Worm (Caenorhabditis elegans) whole organism, L2 larva: ENCODE measurements around the gene K07E8.6.

Source experiments
- C34F6.9 ChIP-seq: fragments of 150-350 bp; optimal IDR thresholded peaks from 2 replicates; lab custom pipeline; 2014; ENCODE audit warnings: missing biosample characterization, missing genetic modification characterization
- F13H6.1 ChIP-seq: sonication (generic microtip); optimal IDR thresholded peaks from 2 replicates; lab custom pipeline; 2016; ENCODE audit warnings: missing genetic modification characterization, missing compliant biosample characterization
- R02D3.7 ChIP-seq: fragments of 150-350 bp; optimal IDR thresholded peaks from 2 replicates; lab custom pipeline; 2014; ENCODE audit warnings: missing biosample characterization, missing genetic modification characterization
- Y55F3AM.14 ChIP-seq: fragments of 200-800 bp; sonication (Bioruptor generic); optimal IDR thresholded peaks from 2 replicates; lab custom pipeline; 2018; ENCODE audit warnings: mild to moderate bottlenecking, missing genetic modification characterization, missing compliant biosample characterization
- alr-1 ChIP-seq: fragments of 150-350 bp; optimal IDR thresholded peaks from 2 replicates; lab custom pipeline; 2014; ENCODE audit warnings: missing biosample characterization, missing genetic modification characterization
- ama-1 ChIP-seq: fragments of 150-350 bp; optimal IDR thresholded peaks from 2 replicates; lab custom pipeline; 2018; ENCODE audit warnings: inconsistent platforms
- blmp-1 ChIP-seq: sonication (generic microtip); optimal IDR thresholded peaks from 2 replicates; lab custom pipeline; 2017; ENCODE audit warnings: missing genetic modification characterization, mild to moderate bottlenecking, missing compliant biosample characterization, antibody characterized with exemption, moderate library complexity; ENCODE audit not compliant: insufficient read depth
- ceh-82 ChIP-seq: fragments of 150-350 bp; optimal IDR thresholded peaks from 2 replicates; lab custom pipeline; 2014; ENCODE audit warnings: missing biosample characterization, missing genetic modification characterization
- crh-2 ChIP-seq: sonication (generic microtip); optimal IDR thresholded peaks from 2 replicates; lab custom pipeline; 2017; ENCODE audit warnings: missing biosample characterization, missing genetic modification characterization
- dmd-4 ChIP-seq: sonication (generic microtip); optimal IDR thresholded peaks from 2 replicates; lab custom pipeline; 2017; ENCODE audit warnings: missing biosample characterization, missing genetic modification characterization
- egl-27 ChIP-seq: sonication (generic microtip); optimal IDR thresholded peaks from 3 replicates; lab custom pipeline; 2017; ENCODE audit warnings: missing biosample characterization, missing genetic modification reagents, missing genetic modification characterization
- elt-3 ChIP-seq: sonication (generic microtip); optimal IDR thresholded peaks from 2 replicates; lab custom pipeline; 2017; ENCODE audit warnings: missing biosample characterization, missing genetic modification characterization
- fos-1 ChIP-seq: fragments of 150-350 bp; optimal IDR thresholded peaks from 2 replicates; lab custom pipeline; 2014; ENCODE audit warnings: missing biosample characterization, missing genetic modification characterization
- gmeb-1 ChIP-seq: fragments of 150-350 bp; optimal IDR thresholded peaks from 2 replicates; lab custom pipeline; 2014; ENCODE audit warnings: missing biosample characterization, missing genetic modification characterization
- lin-11 ChIP-seq: fragments of 150-350 bp; sonication (generic microtip); optimal IDR thresholded peaks from 2 replicates; lab custom pipeline; 2014; ENCODE audit warnings: missing biosample characterization, missing genetic modification characterization, inconsistent platforms, mixed read lengths
- lin-39 ChIP-seq: fragments of 150-350 bp; optimal IDR thresholded peaks from 2 replicates; lab custom pipeline; 2014; ENCODE audit warnings: missing biosample characterization, missing genetic modification reagents, missing genetic modification characterization
- lsy-2 ChIP-seq, 2 experiments: fragments of 150-350 bp in 1 of 2; sonication (generic microtip) in 1 of 2; optimal IDR thresholded peaks; 2 replicates each; lab custom pipeline; 2014 to 2017; ENCODE audit warnings: missing biosample characterization in 2 of 2, missing genetic modification characterization in 2 of 2
- mdl-1 ChIP-seq, 2 experiments: fragments of 150-350 bp in 1 of 2; sonication (generic microtip) in 1 of 2; optimal IDR thresholded peaks; 2 replicates each; lab custom pipeline; 2017; ENCODE audit warnings: missing biosample characterization in 2 of 2, missing genetic modification characterization in 2 of 2
- nhr-10 ChIP-seq: sonication (generic microtip); optimal IDR thresholded peaks from 2 replicates; lab custom pipeline; 2017; ENCODE audit warnings: missing biosample characterization, missing genetic modification characterization
- nhr-11 ChIP-seq: fragments of 150-350 bp; optimal IDR thresholded peaks from 2 replicates; lab custom pipeline; 2014; ENCODE audit warnings: missing biosample characterization, missing genetic modification characterization
- nhr-129 ChIP-seq: fragments of 150-350 bp; optimal IDR thresholded peaks from 2 replicates; lab custom pipeline; 2014; ENCODE audit warnings: missing biosample characterization, missing genetic modification characterization
- nhr-21 ChIP-seq: fragments of 150-350 bp; optimal IDR thresholded peaks from 2 replicates; lab custom pipeline; 2014; ENCODE audit warnings: missing biosample characterization, missing genetic modification characterization
- nhr-25 ChIP-seq: fragments of 150-350 bp; sonication (generic microtip); optimal IDR thresholded peaks from 3 replicates; lab custom pipeline; 2014; ENCODE audit warnings: missing biosample characterization, missing genetic modification characterization
- nhr-77 ChIP-seq: fragments of 150-350 bp; optimal IDR thresholded peaks from 2 replicates; lab custom pipeline; 2014; ENCODE audit warnings: missing biosample characterization, missing genetic modification characterization
- sma-9 ChIP-seq, 2 experiments: fragments of 150-350 bp in 1 of 2; sonication (generic microtip) in 1 of 2; optimal IDR thresholded peaks; 2 replicates each; lab custom pipeline; 2014 to 2016; ENCODE audit warnings: missing genetic modification characterization in 2 of 2, mild to moderate bottlenecking in 1 of 2, missing biosample characterization in 1 of 2, missing compliant biosample characterization in 1 of 2, missing genetic modification reagents in 1 of 2, moderate library complexity in 1 of 2
- snpc-4 ChIP-seq: fragments of 150-350 bp; optimal IDR thresholded peaks from 2 replicates; lab custom pipeline; 2014; ENCODE audit warnings: missing biosample characterization, missing genetic modification characterization
- unc-39 ChIP-seq: fragments of 150-350 bp; optimal IDR thresholded peaks from 2 replicates; lab custom pipeline; 2014; ENCODE audit warnings: missing biosample characterization, missing genetic modification characterization
- unc-55 ChIP-seq: fragments of 150-350 bp; sonication (generic microtip); optimal IDR thresholded peaks from 3 replicates; lab custom pipeline; 2014; ENCODE audit warnings: missing biosample characterization, missing genetic modification reagents, missing genetic modification characterization
- unc-62 ChIP-seq: fragments of 150-350 bp; optimal IDR thresholded peaks from 2 replicates; lab custom pipeline; 2014; ENCODE audit warnings: missing biosample characterization, missing genetic modification reagents, missing genetic modification characterization
- ztf-4 ChIP-seq: fragments of 150-350 bp; optimal IDR thresholded peaks from 2 replicates; lab custom pipeline; 2014; ENCODE audit warnings: missing biosample characterization, missing genetic modification characterization

K07E8.6 gene

ce11 chrII:667864-668263 lies 28.5 kb upstream of the K07E8.6 start:
- no peak for TF ChIP-seq Y55F3AM.14 (GFP tag; lab: Kevin White, UChicago)
- no peak for TF ChIP-seq sma-9 (GFP tag; optimal IDR thresholded peaks at IDR 0.05; lab: Kevin White, UChicago)
- TF ChIP-seq sma-9 (tag; optimal IDR thresholded peaks at IDR 0.05; lab: Kevin White, UChicago) = no peak
- no peak for TF ChIP-seq nhr-25 (tag; lab: Kevin White, UChicago)
- no peak for TF ChIP-seq ztf-4 (tag; lab: Kevin White, UChicago)
- TF ChIP-seq R02D3.7 (tag; lab: Kevin White, UChicago) = no peak
- TF ChIP-seq elt-3 (tag; lab: Kevin White, UChicago) = no peak
- no peak for TF ChIP-seq lin-11
- TF ChIP-seq egl-27 = no peak
- TF ChIP-seq unc-39 (tag; lab: Kevin White, UChicago) = no peak
- no peak for TF ChIP-seq lin-39
- TF ChIP-seq nhr-129 (tag; lab: Kevin White, UChicago) = no peak
- TF ChIP-seq, all 48 proteins: peak for 0

ce11 chrII:661696-662095 lies 22.3 kb upstream of the K07E8.6 start, which contains the start of gene sri-45:
TSS of gene sri-45 (minus strand) at chrII:661796.
- no peak for TF ChIP-seq snpc-4 (tag; lab: Kevin White, UChicago)
- no peak for TF ChIP-seq crh-2 (tag; lab: Kevin White, UChicago)
- TF ChIP-seq unc-62 (GFP tag; lab: Kevin White, UChicago) = no peak
- TF ChIP-seq lsy-2 (tag; optimal IDR thresholded peaks at IDR 0.05; lab: Kevin White, UChicago) = no peak
- no peak for TF ChIP-seq lin-11
- no peak for TF ChIP-seq F13H6.1
- no peak for TF ChIP-seq blmp-1 (tag; lab: Kevin White, UChicago)
- TF ChIP-seq mdl-1 (tag; optimal IDR thresholded peaks at IDR 0.05; lab: Kevin White, UChicago) = no peak
- TF ChIP-seq elt-3 (tag; lab: Kevin White, UChicago) = no peak
- no peak for TF ChIP-seq egl-27
- TF ChIP-seq nhr-10 (tag; lab: Kevin White, UChicago) = no peak
- TF ChIP-seq nhr-25 (tag; lab: Kevin White, UChicago) = no peak

- TF ChIP-seq nhr-25 (tag; lab: Kevin White, UChicago) (no peak), lin-11 (no peak), sma-9 (GFP tag; optimal IDR thresholded peaks at IDR 0.05; lab: Kevin White, UChicago) (no peak), sma-9 (tag; optimal IDR thresholded peaks at IDR 0.05; lab: Kevin White, UChicago) (no peak), R02D3.7 (tag; lab: Kevin White, UChicago) (no peak), nhr-21 (no peak), dmd-4 (tag; lab: Kevin White, UChicago) (no peak), snpc-4 (tag; lab: Kevin White, UChicago) (no peak), nhr-10 (tag; lab: Kevin White, UChicago) (no peak), unc-39 (tag; lab: Kevin White, UChicago) (no peak), fos-1 (tag; lab: Kevin White, UChicago) (no peak), elt-3 (tag; lab: Kevin White, UChicago) (no peak)
These were observed 19.0 kb upstream of the K07E8.6 start, which contains the start of gene sdz-24 for ce11 chrII:658369-658768. TSS of gene sdz-24 (plus strand) at chrII:658669.

- no peak for TF ChIP-seq sma-9 (GFP tag; optimal IDR thresholded peaks at IDR 0.05; lab: Kevin White, UChicago)
- TF ChIP-seq sma-9 (tag; optimal IDR thresholded peaks at IDR 0.05; lab: Kevin White, UChicago) = no peak
- no peak for TF ChIP-seq nhr-11 (tag; lab: Kevin White, UChicago)
- TF ChIP-seq elt-3 (tag; lab: Kevin White, UChicago) = no peak
- TF ChIP-seq blmp-1 (tag; lab: Kevin White, UChicago) = no peak
- TF ChIP-seq nhr-25 (tag; lab: Kevin White, UChicago) = no peak
- no peak for TF ChIP-seq nhr-10 (tag; lab: Kevin White, UChicago)
- TF ChIP-seq unc-62 (GFP tag; lab: Kevin White, UChicago) = no peak
- no peak for TF ChIP-seq ceh-82
- TF ChIP-seq F13H6.1 = no peak
- no peak for TF ChIP-seq egl-27
- TF ChIP-seq C34F6.9 (tag; lab: Kevin White, UChicago) = no peak
- no peak for TF ChIP-seq nhr-77
- no peak for TF ChIP-seq nhr-21
- no peak for TF ChIP-seq lin-39
- TF ChIP-seq Y55F3AM.14 (GFP tag; lab: Kevin White, UChicago) = no peak
- TF ChIP-seq crh-2 (tag; lab: Kevin White, UChicago) = no peak
- TF ChIP-seq alr-1 (tag; lab: Kevin White, UChicago) = no peak
- TF ChIP-seq unc-55 (GFP tag; lab: Kevin White, UChicago) = no peak
These were observed 12.0 kb upstream of the K07E8.6 start for ce11 chrII:651324-651723.

ce11 chrII:650321-651005 lies 11.1 kb upstream of the K07E8.6 start, which contains the start of the genes K07E8.7 and frpr-14:
TSS of gene K07E8.7 (minus strand) at chrII:650367.
TSS of gene frpr-14 (plus strand) at chrII:650955.
- TF ChIP-seq unc-55 (GFP tag; lab: Kevin White, UChicago) (peak; percentile 58), nhr-129 (tag; lab: Kevin White, UChicago) (peak; percentile 10), nhr-21 (no peak), nhr-77 (no peak), fos-1 (tag; lab: Kevin White, UChicago) (peak; percentile 7), ama-1 (lab: Kevin White, UChicago) (no peak), gmeb-1 (peak; percentile 31), lsy-2 (tag; optimal IDR thresholded peaks at IDR 0.05; lab: Kevin White, UChicago) (peak in 1 of 2 experiments; percentile 67)
